Worm (Caenorhabditis elegans): ENCODE data around the gene syd-9.

- TF ChIP-seq lin-11 (tag; optimal IDR thresholded peaks at IDR 0.05): no peak
- TF ChIP-seq ZK546.5 (tag; optimal IDR thresholded peaks at IDR 0.05): no peak
- TF ChIP-seq egl-27 (tag; optimal IDR thresholded peaks at IDR 0.05): no peak
- TF ChIP-seq nhr-237 (tag; optimal IDR thresholded peaks at IDR 0.05): no peak
These were observed 41.1 kb upstream of the syd-9 start for ce11 chrX:7176817-7177216.

All from whole organism, L2 larva.